Worm (Caenorhabditis elegans): ENCODE results near the gene C30H6.8.
A peak's percentile ranks its signal among the peaks of the same experiment; 100 is the strongest.

C30H6.8 gene

ce11 chrIV:17405530-17405929, 23.4 kb downstream of the C30H6.8 start, which contains the start of gene pmp-4:
Gene pmp-4, minus strand, starts transcription at chrIV:17405630.
- TF ChIP-seq nhr-80 (tag; optimal IDR thresholded peaks at IDR 0.05) (peak; percentile 54), egl-18 (GFP tag; IDR thresholded peaks at IDR 0.05) (no peak)

ce11 chrIV:17406119-17406518, 24.0 kb downstream of the C30H6.8 start:
- TF ChIP-seq repo-1 (tag; optimal IDR thresholded peaks at IDR 0.05) (no peak), snpc-4 (GFP tag; optimal IDR thresholded peaks at IDR 0.05) (no peak), snpc-4 (tag; optimal IDR thresholded peaks at IDR 0.05) (no peak), athp-1 (tag; optimal IDR thresholded peaks at IDR 0.05) (no peak), madf-10 (tag; optimal IDR thresholded peaks at IDR 0.05) (no peak), bed-1 (GFP tag; IDR thresholded peaks at IDR 0.05) (no peak), nfyb-1 (GFP tag; IDR thresholded peaks at IDR 0.05) (no peak), T26A5.8 (tag; optimal IDR thresholded peaks at IDR 0.05) (no peak), egl-44 (GFP tag; IDR thresholded peaks at IDR 0.05) (no peak), aptf-2 (GFP tag; conservative IDR thresholded peaks at IDR 0.05) (no peak), nhr-179 (tag; optimal IDR thresholded peaks at IDR 0.05) (no peak), ztf-18 (tag; optimal IDR thresholded peaks at IDR 0.05) (no peak), Y53F4B.3 (GFP tag; IDR thresholded peaks at IDR 0.05) (no peak), snpc-1.3 (tag; optimal IDR thresholded peaks at IDR 0.05; ENCODE audit: insufficient read depth) (no peak), hsf-1 (GFP tag; IDR thresholded peaks at IDR 0.05) (no peak), F52B5.7 (tag; optimal IDR thresholded peaks at IDR 0.05) (no peak), F55B11.4 (tag; optimal IDR thresholded peaks at IDR 0.05; ENCODE audit: borderline replicate concordance, insufficient read depth) (no peak), hlh-26 (GFP tag; conservative IDR thresholded peaks at IDR 0.05) (no peak)

ce11 chrIV:17407025-17407424, 24.9 kb downstream of the C30H6.8 start, which contains the start of gene T02D1.7:
Gene T02D1.7, minus strand, starts transcription at chrIV:17407125.
- no peak for TF ChIP-seq gei-17 (GFP tag; optimal IDR thresholded peaks at IDR 0.05)
- no peak for TF ChIP-seq aptf-3 (GFP tag; IDR thresholded peaks at IDR 0.05)
- TF ChIP-seq nfya-2 (GFP tag; IDR thresholded peaks at IDR 0.05) = no peak
- no peak for TF ChIP-seq egl-44 (GFP tag; IDR thresholded peaks at IDR 0.05)
- TF ChIP-seq rec-8 (tag; optimal IDR thresholded peaks at IDR 0.05) = no peak
- TF ChIP-seq F37B4.10 (GFP tag; IDR thresholded peaks at IDR 0.05) = no peak
- no peak for TF ChIP-seq ztf-22 (GFP tag; optimal IDR thresholded peaks at IDR 0.05)
- no peak for TF ChIP-seq repo-1 (tag; optimal IDR thresholded peaks at IDR 0.05)
- no peak for TF ChIP-seq attf-3 (GFP tag; conservative IDR thresholded peaks at IDR 0.05)
- no peak for TF ChIP-seq nhr-90 (tag; optimal IDR thresholded peaks at IDR 0.05)
- TF ChIP-seq zim-3 (tag; optimal IDR thresholded peaks at IDR 0.05) = no peak
- TF ChIP-seq dpff-1 (tag; optimal IDR thresholded peaks at IDR 0.05) = no peak
- no peak for TF ChIP-seq madf-6 (GFP tag; IDR thresholded peaks at IDR 0.05)

- TF ChIP-seq pbrm-1 (GFP tag; IDR thresholded peaks at IDR 0.05) (no peak), unc-62 (GFP tag; optimal IDR thresholded peaks at IDR 0.05) (no peak)
These were observed 25.4 kb downstream of the C30H6.8 start, which contains the start of gene T02D1.9 for ce11 chrIV:17407491-17407890. Gene T02D1.9, minus strand, starts transcription at chrIV:17407591.

ce11 chrIV:17413343-17413742, 31.2 kb downstream of the C30H6.8 start:
- TF ChIP-seq ceh-91 (GFP tag; IDR thresholded peaks at IDR 0.05) = no peak
- no peak for TF ChIP-seq xnd-1 (tag; optimal IDR thresholded peaks at IDR 0.05)
- TF ChIP-seq B0261.1 (tag; optimal IDR thresholded peaks at IDR 0.05) = no peak
- TF ChIP-seq ztf-18 (tag; optimal IDR thresholded peaks at IDR 0.05) = no peak
- no peak for TF ChIP-seq F23B12.7 (tag; optimal IDR thresholded peaks at IDR 0.05; ENCODE audit: insufficient read depth)
